Worm (Caenorhabditis elegans): ENCODE measurements around the gene nhr-264.

ce11 chrIV:9274008-9274529, 19.7 kb downstream of the nhr-264 start, which contains the start of gene nmy-3:
- TF ChIP-seq elt-2 (tag; optimal IDR thresholded peaks at IDR 0.05) (no peak), nhr-67 (tag; optimal IDR thresholded peaks at IDR 0.05) (no peak), nhr-237 (tag; optimal IDR thresholded peaks at IDR 0.05) (no peak), ceh-82 (tag; optimal IDR thresholded peaks at IDR 0.05) (no peak), daf-12 (tag; optimal IDR thresholded peaks at IDR 0.05) (no peak), lsy-12 (tag; optimal IDR thresholded peaks at IDR 0.05) (no peak), elt-3 (tag; optimal IDR thresholded peaks at IDR 0.05) (no peak), aly-2 (tag; optimal IDR thresholded peaks at IDR 0.05) (no peak), ztf-4 (tag; optimal IDR thresholded peaks at IDR 0.05) (no peak), snpc-4 (tag; optimal IDR thresholded peaks at IDR 0.05) (no peak), ceh-28 (tag; optimal IDR thresholded peaks at IDR 0.05) (no peak), jun-1 (tag; optimal IDR thresholded peaks at IDR 0.05) (no peak)
